Fruit fly (Drosophila melanogaster) whole organism, adult: ENCODE measurements around the gene SrpRalpha.
"Not testable (repeated sequence)": the region's sequence is repeated elsewhere in the genome, so short reads cannot be mapped to it uniquely, and the experiment has no call there.

Experiments used
- CG11617 ChIP-seq: fragments of 200-800 bp; sonication (Bioruptor generic); optimal IDR thresholded peaks from 2 replicates; lab custom pipeline; 2017; ENCODE audit warnings: mild to moderate bottlenecking, missing biosample characterization, missing genetic modification reagents, missing genetic modification characterization
- CG12768 ChIP-seq: fragments of 200-800 bp; sonication (Bioruptor generic); optimal IDR thresholded peaks from 2 replicates; lab custom pipeline; 2017; ENCODE audit warnings: missing biosample characterization, missing genetic modification characterization, mild to moderate bottlenecking, moderate library complexity, missing genetic modification reagents
- CG14711 ChIP-seq: fragments of 200-800 bp; sonication (Bioruptor generic); optimal IDR thresholded peaks from 2 replicates; lab custom pipeline; 2018; ENCODE audit warnings: missing biosample characterization, mild to moderate bottlenecking, missing genetic modification characterization, moderate library complexity
- CG1620 ChIP-seq: fragments of 200-800 bp; sonication (Bioruptor generic); optimal IDR thresholded peaks from 2 replicates; lab custom pipeline; 2016; ENCODE audit warnings: missing biosample characterization, missing genetic modification characterization
- CG33017 ChIP-seq: fragments of 200-800 bp; sonication (Bioruptor generic); optimal IDR thresholded peaks from 2 replicates; lab custom pipeline; 2018; ENCODE audit warnings: missing biosample characterization, mild to moderate bottlenecking, missing genetic modification characterization, moderate library complexity
- CG5204 ChIP-seq: fragments of 200-800 bp; sonication (Bioruptor generic); optimal IDR thresholded peaks from 2 replicates; lab custom pipeline; 2016; ENCODE audit warnings: missing biosample characterization, missing genetic modification characterization
- CG7045 ChIP-seq: fragments of 200-800 bp; sonication (Bioruptor generic); optimal IDR thresholded peaks from 2 replicates; lab custom pipeline; 2017; ENCODE audit warnings: missing biosample characterization, mild to moderate bottlenecking, missing genetic modification characterization
- CG7101 ChIP-seq: fragments of 200-800 bp; sonication (Bioruptor generic); optimal IDR thresholded peaks from 2 replicates; lab custom pipeline; 2018; ENCODE audit warnings: missing biosample characterization, mild to moderate bottlenecking, missing genetic modification characterization, moderate library complexity
- Clk ChIP-seq: fragments of 200-800 bp; sonication (Bioruptor generic); optimal IDR thresholded peaks from 2 replicates; lab custom pipeline; 2017; ENCODE audit warnings: missing biosample characterization, missing genetic modification characterization
- Crg-1 ChIP-seq: fragments of 200-800 bp; sonication (Bioruptor generic); optimal IDR thresholded peaks from 2 replicates; lab custom pipeline; 2016; ENCODE audit warnings: missing biosample characterization, missing genetic modification characterization
- Hr96 ChIP-seq: fragments of 200-800 bp; sonication (Bioruptor generic); optimal IDR thresholded peaks from 2 replicates; lab custom pipeline; 2016; ENCODE audit warnings: missing biosample characterization, missing genetic modification characterization
- Mnt ChIP-seq: fragments of 200-800 bp; sonication (Bioruptor generic); optimal IDR thresholded peaks from 2 replicates; lab custom pipeline; 2016; ENCODE audit warnings: missing biosample characterization, mild to moderate bottlenecking, missing genetic modification characterization
- bab1 ChIP-seq: fragments of 200-800 bp; sonication (Bioruptor generic); optimal IDR thresholded peaks from 3 replicates; lab custom pipeline; 2019; ENCODE audit warnings: missing biosample characterization, mild to moderate bottlenecking, missing genetic modification characterization, moderate library complexity
- cic ChIP-seq: fragments of 200-800 bp; sonication (Bioruptor generic); optimal IDR thresholded peaks from 2 replicates; lab custom pipeline; 2017; ENCODE audit warnings: missing biosample characterization, mild to moderate bottlenecking, missing genetic modification characterization, moderate library complexity
- cnc ChIP-seq, 2 experiments: fragments of >200 bp; optimal IDR thresholded peaks; 2 replicates each; lab custom pipeline; 2017
- kay ChIP-seq: fragments of 200-800 bp; sonication (Bioruptor generic); peaks from one replicate; lab custom pipeline; 2016; ENCODE audit warnings: missing biosample characterization, missing genetic modification characterization, borderline replicate concordance
- ovo ChIP-seq: fragments of 200-800 bp; sonication (Bioruptor generic); optimal IDR thresholded peaks from 2 replicates; lab custom pipeline; 2016; ENCODE audit warnings: missing biosample characterization, missing genetic modification characterization
- pad ChIP-seq: fragments of 200-800 bp; sonication (Bioruptor generic); optimal IDR thresholded peaks from 3 replicates; lab custom pipeline; 2017; ENCODE audit warnings: missing biosample characterization, missing genetic modification characterization, mild to moderate bottlenecking, moderate library complexity, missing genetic modification reagents
- tj ChIP-seq: fragments of 200-800 bp; sonication (Bioruptor generic); optimal IDR thresholded peaks from 3 replicates; lab custom pipeline; 2017; ENCODE audit warnings: missing biosample characterization, mild to moderate bottlenecking, missing genetic modification characterization, moderate library complexity
- toe ChIP-seq: fragments of 200-800 bp; sonication (Bioruptor generic); optimal IDR thresholded peaks from 2 replicates; lab custom pipeline; 2016; ENCODE audit warnings: missing biosample characterization, missing genetic modification characterization

The SrpRalpha gene

DNA sequence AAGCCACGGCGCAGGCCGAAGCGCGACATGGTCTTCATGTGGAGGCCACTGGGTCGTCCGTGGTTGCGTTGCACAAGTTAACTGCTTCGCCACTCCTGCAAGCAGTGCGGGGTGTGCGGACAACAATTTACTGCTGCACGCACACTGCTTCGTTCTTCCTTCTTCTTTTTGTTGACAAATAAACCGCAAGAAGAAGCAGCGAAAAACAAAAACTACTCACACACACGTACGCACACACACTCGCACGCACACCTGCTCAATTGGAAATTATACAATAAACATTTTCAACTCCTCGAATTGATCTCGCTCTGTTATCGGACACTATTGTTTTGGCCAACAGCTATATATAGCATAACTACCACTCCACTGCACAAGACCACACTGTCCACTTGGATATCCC is 5.3 kb downstream of the SrpRalpha start:
- TF ChIP-seq Mnt (no peak), CG7101 (no peak)

DNA sequence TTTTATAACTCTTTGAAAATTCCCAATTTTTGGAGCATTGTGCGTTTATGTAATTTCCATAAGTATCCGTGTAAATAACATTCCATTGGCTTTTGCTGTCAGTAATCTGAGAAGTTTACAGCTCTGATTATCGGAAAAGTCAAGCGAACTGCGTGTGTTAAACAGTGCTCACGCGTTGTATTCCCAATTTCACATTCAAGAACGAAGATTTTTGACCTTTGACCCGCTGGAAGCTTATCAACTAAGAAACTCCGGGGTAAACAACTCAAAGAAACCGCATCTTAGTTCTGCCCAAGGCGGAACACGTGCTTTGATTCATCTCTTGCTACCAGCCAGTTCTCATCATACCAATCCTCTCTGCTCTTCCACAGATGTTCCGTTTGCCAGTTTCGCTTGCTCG is 19.2 kb downstream of the SrpRalpha start:
- no peak for TF ChIP-seq kay (GFP tag; lab: Kevin White, UChicago)
- no peak for TF ChIP-seq CG33017 (tag; lab: Kevin White, UChicago)
- TF ChIP-seq toe (GFP tag; lab: Kevin White, UChicago) = no peak
- TF ChIP-seq CG7101 = no peak
- no peak for TF ChIP-seq cic (GFP tag; lab: Kevin White, UChicago)
- TF ChIP-seq Hr96 (GFP tag; lab: Kevin White, UChicago) = no peak
- TF ChIP-seq Mnt = no peak
- no peak for TF ChIP-seq Crg-1 (GFP tag; lab: Kevin White, UChicago)
- TF ChIP-seq pad (GFP tag; lab: Kevin White, UChicago) = no peak
- TF ChIP-seq ovo = no peak
- no peak for TF ChIP-seq tj
- TF ChIP-seq CG12768 (GFP tag; lab: Kevin White, UChicago) = no peak
- no peak for TF ChIP-seq cnc (optimal IDR thresholded peaks at IDR 0.05; lab: Kevin White, UChicago)
- TF ChIP-seq bab1 (GFP tag; lab: Kevin White, UChicago) = no peak
- TF ChIP-seq CG5204 (GFP tag; lab: Kevin White, UChicago) = no peak
- no peak for TF ChIP-seq CG14711
- TF ChIP-seq CG7045 (GFP tag; lab: Kevin White, UChicago) = no peak

DNA sequence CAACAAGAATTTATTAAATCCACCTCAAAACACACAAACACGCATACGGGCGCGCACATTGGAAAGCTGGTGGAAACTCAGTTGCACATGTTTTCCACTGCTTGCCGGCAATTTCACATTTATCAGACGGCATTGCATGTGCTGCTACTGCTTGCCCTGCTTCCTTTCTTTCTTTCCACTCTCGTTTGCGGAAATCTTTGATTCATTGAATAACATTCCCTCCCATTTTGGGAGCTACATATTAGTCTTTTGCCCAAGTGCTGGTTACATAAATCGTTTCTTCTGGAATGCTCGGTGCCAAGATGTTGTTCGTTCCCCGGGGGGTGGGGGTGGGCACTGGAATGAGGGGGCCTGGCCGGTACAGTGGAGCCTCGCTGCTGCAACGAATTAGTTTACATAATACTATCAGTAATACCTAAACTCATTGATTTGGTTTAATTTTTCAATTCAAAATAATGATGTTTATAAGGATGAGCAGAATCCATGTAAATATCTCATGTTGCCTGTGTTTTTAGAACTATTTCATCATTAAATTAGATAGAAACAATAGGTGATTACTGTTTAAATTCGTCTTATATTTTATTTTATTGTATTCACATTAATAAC is 19.9 kb downstream of the SrpRalpha start:
- TF ChIP-seq Crg-1 (GFP tag; lab: Kevin White, UChicago) = peak; percentile 20
- TF ChIP-seq CG7045 (GFP tag; lab: Kevin White, UChicago) = no peak
- TF ChIP-seq Mnt = peak; percentile 100
- peak; percentile 12 for TF ChIP-seq CG11617 (GFP tag; lab: Kevin White, UChicago)
- TF ChIP-seq CG5204 (GFP tag; lab: Kevin White, UChicago) = no peak
- no peak for TF ChIP-seq CG12768 (GFP tag; lab: Kevin White, UChicago)
- TF ChIP-seq pad (GFP tag; lab: Kevin White, UChicago) = peak; percentile 2
- TF ChIP-seq CG14711 = peak; percentile 36
- TF ChIP-seq CG7101 = peak; percentile 2
- peak; percentile 22 for TF ChIP-seq CG33017 (tag; lab: Kevin White, UChicago)

DNA sequence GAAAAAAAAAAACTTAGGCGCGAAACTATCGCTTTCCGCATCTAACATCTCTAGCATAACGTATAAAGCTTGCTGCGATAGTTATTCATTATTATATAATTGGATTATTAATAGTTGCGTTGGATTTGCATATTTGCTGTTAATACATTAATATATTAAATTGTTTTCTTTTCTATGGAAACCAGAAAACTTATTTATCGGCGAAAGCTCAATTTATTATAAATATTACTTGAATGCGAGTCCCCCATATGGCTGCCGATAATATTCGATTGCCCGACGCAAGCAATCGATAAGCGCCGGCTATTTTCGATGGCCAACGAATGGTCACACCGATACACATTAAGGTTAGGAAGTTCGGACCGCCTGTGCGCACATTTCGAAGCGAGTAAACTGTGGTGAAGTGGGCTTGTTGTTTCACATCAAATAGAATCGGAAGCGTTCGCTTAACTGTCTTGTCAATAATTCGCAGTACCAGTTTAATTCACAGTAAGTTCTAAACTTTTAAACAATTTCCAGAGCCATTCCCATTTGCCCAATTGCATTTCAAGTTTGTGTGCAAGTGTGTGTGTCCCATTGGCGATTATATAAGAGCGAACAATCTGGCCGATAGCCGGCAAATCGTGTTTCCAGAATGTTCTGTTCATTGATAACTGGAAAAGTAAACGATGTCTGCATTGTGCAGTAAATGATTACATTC is 20.6 kb downstream of the SrpRalpha start, which contains the start of gene Hsp60A:
Gene Hsp60A, plus strand, starts transcription at position 335 of the 697 bp plus-strand sequence.
- TF ChIP-seq tj (peak; percentile 47), CG7101 (peak; percentile 76), bab1 (GFP tag; lab: Kevin White, UChicago) (peak; percentile 84), CG33017 (tag; lab: Kevin White, UChicago) (peak; percentile 12), Crg-1 (GFP tag; lab: Kevin White, UChicago) (peak; percentile 14), pad (GFP tag; lab: Kevin White, UChicago) (peak; percentile 37), cnc (optimal IDR thresholded peaks at IDR 0.05; lab: Kevin White, UChicago) (no peak), Clk (no peak), Hr96 (GFP tag; lab: Kevin White, UChicago) (peak; percentile 56), CG5204 (GFP tag; lab: Kevin White, UChicago) (no peak), CG7045 (GFP tag; lab: Kevin White, UChicago) (no peak), Mnt (no peak), ovo (peak; percentile 61), toe (GFP tag; lab: Kevin White, UChicago) (peak; percentile 33), CG1620 (peak; percentile 73), CG12768 (GFP tag; lab: Kevin White, UChicago) (no peak), cic (GFP tag; lab: Kevin White, UChicago) (peak; percentile 3), kay (GFP tag; lab: Kevin White, UChicago) (no peak), CG11617 (GFP tag; lab: Kevin White, UChicago) (no peak), CG14711 (peak; percentile 58)

DNA sequence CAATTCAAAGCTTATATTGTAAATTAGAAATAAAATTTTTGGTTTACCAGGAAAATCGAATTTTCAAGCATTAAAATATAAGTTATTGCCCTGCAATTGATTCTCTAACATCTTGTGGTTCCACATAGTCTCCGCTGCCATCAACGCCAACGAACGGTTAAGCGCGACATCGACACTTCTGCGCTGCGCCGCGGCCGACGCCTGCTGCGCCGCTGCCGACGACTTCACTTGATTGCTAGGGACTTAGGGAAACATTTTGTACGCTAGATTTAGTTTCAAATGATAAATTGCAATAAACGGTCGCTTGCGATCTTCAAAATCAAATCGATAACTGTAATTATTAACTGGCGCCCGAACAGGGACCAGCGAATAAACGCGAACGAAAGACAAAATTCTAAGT is 32.9 kb downstream of the SrpRalpha start, which contains the start of gene CG42249:
Gene CG42249, plus strand, starts transcription at position 301 of the 400 bp plus-strand sequence.
- TF ChIP-seq pad (GFP tag; lab: Kevin White, UChicago); CG5204 (GFP tag; lab: Kevin White, UChicago); CG1620: not testable (repeated sequence)

DNA sequence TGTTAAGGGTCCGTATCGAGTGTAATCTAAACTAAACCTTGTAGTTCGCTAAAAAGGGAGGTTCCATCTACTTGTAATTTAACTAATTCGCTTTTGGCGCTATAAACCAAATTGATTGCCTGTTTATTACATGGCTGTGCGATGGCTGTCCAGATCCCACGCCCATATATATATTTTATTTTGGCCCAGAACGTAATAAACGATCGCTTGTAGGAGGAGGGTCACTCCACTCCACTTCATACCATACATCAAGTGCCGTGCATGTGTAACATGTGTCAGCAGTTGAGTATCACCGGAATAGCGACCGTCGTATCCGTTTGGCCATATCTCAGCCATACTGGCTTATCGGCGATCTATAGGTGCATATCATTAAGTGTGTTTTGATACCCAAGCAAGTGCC is 33.6 kb downstream of the SrpRalpha start:
- TF ChIP-seq Clk (no peak), cic (GFP tag; lab: Kevin White, UChicago) (peak; percentile 15), Mnt (peak; percentile 55)

DNA sequence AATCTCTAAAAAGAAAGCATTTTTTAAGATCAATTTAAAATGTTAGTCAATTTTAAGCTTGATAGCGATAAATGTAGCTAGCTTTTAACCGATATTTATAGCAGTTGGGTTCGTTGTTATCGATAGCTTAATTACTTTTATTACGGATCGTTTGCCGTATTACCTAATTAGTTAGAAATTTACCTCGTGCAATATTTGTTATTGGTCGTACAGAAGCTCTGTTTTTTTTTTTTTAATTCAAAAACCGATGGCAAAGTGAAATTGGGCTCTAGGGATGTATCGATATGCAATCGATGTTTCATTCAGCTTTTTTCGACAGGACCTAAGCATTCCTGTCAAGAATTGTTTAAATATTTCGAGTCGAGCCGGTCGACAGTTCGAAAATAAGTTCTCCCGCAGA is 36.7 kb downstream of the SrpRalpha start, which contains the start of gene CG2061:
Gene CG2061, plus strand, starts transcription at position 292 of the 400 bp plus-strand sequence.
- no peak for TF ChIP-seq CG33017 (tag; lab: Kevin White, UChicago)
- TF ChIP-seq cnc (optimal IDR thresholded peaks at IDR 0.05; lab: Kevin White, UChicago) = no peak
- TF ChIP-seq CG1620 = no peak
- no peak for TF ChIP-seq Mnt
- TF ChIP-seq cic (GFP tag; lab: Kevin White, UChicago) = no peak
- TF ChIP-seq CG12768 (GFP tag; lab: Kevin White, UChicago) = no peak
- no peak for TF ChIP-seq CG11617 (GFP tag; lab: Kevin White, UChicago)
